Worm (Caenorhabditis elegans): ENCODE results near the gene C33A12.3.

DNA sequence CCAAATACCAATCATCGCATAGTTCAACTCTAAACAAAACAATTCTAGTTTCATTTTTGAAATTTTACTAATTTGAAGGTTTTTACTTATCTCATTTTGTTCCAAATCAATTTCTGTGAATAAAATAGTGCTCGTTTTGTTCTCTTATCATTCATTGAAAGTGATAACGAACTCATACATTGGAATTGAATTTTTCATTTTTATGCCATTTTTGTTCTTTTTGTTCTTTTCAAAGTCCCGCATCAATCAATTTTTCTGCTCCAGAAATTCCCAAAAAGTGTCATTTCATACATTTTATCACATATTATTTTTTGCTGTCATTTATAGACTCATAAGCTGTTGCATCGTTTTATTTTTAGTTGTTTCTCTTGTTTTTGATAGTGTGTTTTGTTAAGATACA is 24.7 kb upstream of the C33A12.3 start:
- no peak for TF ChIP-seq nhr-25 (tag; optimal IDR thresholded peaks at IDR 0.05; ENCODE audit: borderline replicate concordance, insufficient read depth)
- no peak for TF ChIP-seq mep-1 (tag; optimal IDR thresholded peaks at IDR 0.05)
- TF ChIP-seq mdt-29 (GFP tag; IDR thresholded peaks at IDR 0.05): no peak
- TF ChIP-seq lsy-2 (tag; optimal IDR thresholded peaks at IDR 0.05): no peak
- TF ChIP-seq nhr-237 (tag; optimal IDR thresholded peaks at IDR 0.05): no peak
- no peak for TF ChIP-seq aha-1 (tag)
- no peak for TF ChIP-seq lin-15B (tag; optimal IDR thresholded peaks at IDR 0.05)
- TF ChIP-seq lin-1 (GFP tag; IDR thresholded peaks at IDR 0.05): no peak
- no peak for TF ChIP-seq D1046.2 (GFP tag; IDR thresholded peaks at IDR 0.05)
- no peak for TF ChIP-seq F26F4.8 (GFP tag; conservative IDR thresholded peaks at IDR 0.05)
- no peak for TF ChIP-seq F49E8.2 (tag; optimal IDR thresholded peaks at IDR 0.05; ENCODE audit: borderline replicate concordance)
- TF ChIP-seq hmg-1.1 (GFP tag; IDR thresholded peaks at IDR 0.05): no peak
- TF ChIP-seq nhr-11 (tag; optimal IDR thresholded peaks at IDR 0.05): no peak
- no peak for TF ChIP-seq snpc-1.2 (GFP tag; IDR thresholded peaks at IDR 0.05)
